In the genomic region with DNA sequence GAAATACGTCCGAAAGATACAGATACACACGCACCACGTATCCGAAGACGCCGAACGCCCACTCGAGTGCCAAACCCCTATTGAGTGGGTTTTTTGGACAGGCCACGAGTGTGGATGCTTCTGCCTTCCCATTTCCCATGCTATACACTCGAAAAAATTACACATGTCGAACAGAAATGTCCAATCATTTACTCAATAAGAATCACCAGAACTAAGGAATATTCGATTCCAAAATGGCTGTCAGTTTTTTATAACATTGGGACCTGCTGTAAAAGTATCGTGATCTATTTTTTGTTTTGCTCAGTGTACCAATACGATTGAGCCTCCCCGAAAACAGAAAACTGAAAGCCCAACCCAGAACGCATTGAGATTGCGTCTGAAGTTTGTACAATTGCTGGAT, we compare ENCODE assay signal across 1 fruit fly cellular context.
TF ChIP-seq lines count a peak whose summit lies in the region.

No protein-coding gene starts in this region.

TF ChIP-seq in whole organism, embryonic, 481 proteins besides CTCF, POLR2A, EP300 and RAD21 (continued from another document and continues in another):
- peak; percentile 65 for TF ChIP-seq Rfx (GFP tag; IDR thresholded peaks at IDR 0.05; lab: Robert Waterston, UW)
- TF ChIP-seq pros (GFP tag; optimal IDR thresholded peaks at IDR 0.05; lab: Kevin White, UChicago) = peak; percentile 0
- no peak for TF ChIP-seq CG13296 (GFP tag; optimal IDR thresholded peaks at IDR 0.05; lab: Kevin White, UChicago)
- TF ChIP-seq CG3726 (GFP tag; IDR thresholded peaks at IDR 0.05; lab: Robert Waterston, UW) = peak; percentile 32; the same call in 1 of the 3 replicates
- TF ChIP-seq CG31365 (tag; optimal IDR thresholded peaks at IDR 0.05; lab: Kevin White, UChicago) = peak; percentile 18
- peak; percentile 80 for TF ChIP-seq ac (GFP tag; optimal IDR thresholded peaks at IDR 0.05; lab: Kevin White, UChicago)
- TF ChIP-seq CG18011 (GFP tag; optimal IDR thresholded peaks at IDR 0.05; lab: Kevin White, UChicago) = no peak
- TF ChIP-seq sima (GFP tag; optimal IDR thresholded peaks at IDR 0.05; lab: Kevin White, UChicago) = no peak
- TF ChIP-seq gem (tag; optimal IDR thresholded peaks at IDR 0.05; lab: Kevin White, UChicago) = peak; percentile 88
- peak; percentile 33 for TF ChIP-seq gro (GFP tag; optimal IDR thresholded peaks at IDR 0.05; lab: Kevin White, UChicago)
- peak; percentile 50 for TF ChIP-seq odd (GFP tag; optimal IDR thresholded peaks at IDR 0.05; lab: Kevin White, UChicago)
- TF ChIP-seq CG34224 (GFP tag; IDR thresholded peaks at IDR 0.05; lab: Robert Waterston, UW; ENCODE audit: partially characterized antibody) = no peak
- TF ChIP-seq Atf3 (GFP tag; optimal IDR thresholded peaks at IDR 0.05; lab: Kevin White, UChicago) = peak; percentile 69
- peak; percentile 77 for TF ChIP-seq CG12219 (GFP tag; optimal IDR thresholded peaks at IDR 0.05; lab: Kevin White, UChicago)
- TF ChIP-seq H2.0 (GFP tag; IDR thresholded peaks at IDR 0.05; lab: Robert Waterston, UW) = peak; percentile 60
- TF ChIP-seq CG42726 (GFP tag; IDR thresholded peaks at IDR 0.05; lab: Robert Waterston, UW; ENCODE audit: partially characterized antibody) = no peak
- peak; percentile 8 for TF ChIP-seq CG2116 (GFP tag; optimal IDR thresholded peaks at IDR 0.05; lab: Kevin White, UChicago)
- TF ChIP-seq CG4404 (GFP tag; IDR thresholded peaks at IDR 0.05; lab: Robert Waterston, UW) = peak; percentile 60
- TF ChIP-seq gcm (GFP tag; optimal IDR thresholded peaks at IDR 0.05; lab: Kevin White, UChicago) = peak; percentile 69
- peak; percentile 87 for TF ChIP-seq CG11504 (tag; optimal IDR thresholded peaks at IDR 0.05; lab: Kevin White, UChicago)
- TF ChIP-seq CG14667 (GFP tag; IDR thresholded peaks at IDR 0.05; lab: Robert Waterston, UW) = peak; percentile 49; the same call in 1 of the 2 replicates
- no peak for TF ChIP-seq abd-A (tag; optimal IDR thresholded peaks at IDR 0.05; lab: Kevin White, UChicago)
- peak; percentile 75 for TF ChIP-seq lab (GFP tag; optimal IDR thresholded peaks at IDR 0.05; lab: Kevin White, UChicago)
- TF ChIP-seq gcm2 (GFP tag; optimal IDR thresholded peaks at IDR 0.05; lab: Kevin White, UChicago) = no peak
- TF ChIP-seq crol (GFP tag; IDR thresholded peaks at IDR 0.05; lab: Robert Waterston, UW) = no peak
- TF ChIP-seq CG4854 (GFP tag; optimal IDR thresholded peaks at IDR 0.05; lab: Kevin White, UChicago) = peak; percentile 72
- TF ChIP-seq CG1024 (GFP tag; IDR thresholded peaks at IDR 0.05; lab: Robert Waterston, UW) = peak; percentile 54
- TF ChIP-seq ase (GFP tag; IDR thresholded peaks at IDR 0.05; lab: Robert Waterston, UW) = peak; percentile 58; the same call in 1 of the 3 replicates
- TF ChIP-seq CG14014 (GFP tag; IDR thresholded peaks at IDR 0.05; lab: Robert Waterston, UW) = peak; percentile 52
- 0 out of 2 replicates have a peak, but pooled peaks have one; percentile 39 for TF ChIP-seq CG16779 (GFP tag; IDR thresholded peaks at IDR 0.05; lab: Robert Waterston, UW)
- peak; percentile 59 for TF ChIP-seq Usf (GFP tag; optimal IDR thresholded peaks at IDR 0.05; lab: Kevin White, UChicago)
- TF ChIP-seq CG18619 (GFP tag; optimal IDR thresholded peaks at IDR 0.05; lab: Kevin White, UChicago) = peak; percentile 56
- TF ChIP-seq CG31441 (GFP tag; IDR thresholded peaks at IDR 0.05; lab: Robert Waterston, UW) = peak; percentile 85
- TF ChIP-seq CG15696 (tag; optimal IDR thresholded peaks at IDR 0.05; lab: Kevin White, UChicago) = peak; percentile 76
- TF ChIP-seq Dek (tag; optimal IDR thresholded peaks at IDR 0.05; lab: Kevin White, UChicago) = peak; percentile 39
- peak; percentile 65 for TF ChIP-seq tap (tag; optimal IDR thresholded peaks at IDR 0.05; lab: Kevin White, UChicago)
- peak; percentile 43 for TF ChIP-seq BtbVII (GFP tag; optimal IDR thresholded peaks at IDR 0.05; lab: Kevin White, UChicago)
- TF ChIP-seq Vsx1 (GFP tag; optimal IDR thresholded peaks at IDR 0.05; lab: Kevin White, UChicago) = peak; percentile 68
- TF ChIP-seq Ada2b (GFP tag; IDR thresholded peaks at IDR 0.05; lab: Robert Waterston, UW) = peak; percentile 73
- TF ChIP-seq CG8478 (optimal IDR thresholded peaks at IDR 0.05; lab: Kevin White, UChicago) = no peak
- TF ChIP-seq schlank (tag; optimal IDR thresholded peaks at IDR 0.05; lab: Kevin White, UChicago) = peak; percentile 52
- peak; percentile 22 for TF ChIP-seq CG15514 (GFP tag; optimal IDR thresholded peaks at IDR 0.05; lab: Kevin White, UChicago)
- TF ChIP-seq D (optimal IDR thresholded peaks at IDR 0.05; lab: Kevin White, UChicago) = no peak
- TF ChIP-seq D (GFP tag; optimal IDR thresholded peaks at IDR 0.05; lab: Kevin White, UChicago) = peak; percentile 74
- TF ChIP-seq twi (tag; optimal IDR thresholded peaks at IDR 0.05; lab: Kevin White, UChicago) = peak; percentile 62
- TF ChIP-seq aop (GFP tag; IDR thresholded peaks at IDR 0.05; lab: Robert Waterston, UW) = no peak
- peak; percentile 74; the same call in 2 of the 3 replicates for TF ChIP-seq Optix (GFP tag; IDR thresholded peaks at IDR 0.05; lab: Robert Waterston, UW)
- TF ChIP-seq cad (GFP tag; optimal IDR thresholded peaks at IDR 0.05; lab: Kevin White, UChicago) = no peak
- no peak for TF ChIP-seq Adf1 (GFP tag; IDR thresholded peaks at IDR 0.05; lab: Robert Waterston, UW)
- peak; percentile 83 for TF ChIP-seq CG8089 (GFP tag; optimal IDR thresholded peaks at IDR 0.05; lab: Kevin White, UChicago)
- peak; percentile 60 for TF ChIP-seq CG1529 (GFP tag; optimal IDR thresholded peaks at IDR 0.05; lab: Kevin White, UChicago)
- TF ChIP-seq p53 (GFP tag; optimal IDR thresholded peaks at IDR 0.05; lab: Kevin White, UChicago) = peak; percentile 65
- peak; percentile 56 for TF ChIP-seq CG4360 (GFP tag; IDR thresholded peaks at IDR 0.05; lab: Robert Waterston, UW)
- TF ChIP-seq lbe (GFP tag; optimal IDR thresholded peaks at IDR 0.05; lab: Kevin White, UChicago) = peak; percentile 38
- TF ChIP-seq klu (GFP tag; IDR thresholded peaks at IDR 0.05; lab: Robert Waterston, UW) = no peak
- peak; percentile 44 for TF ChIP-seq CG3847 (GFP tag; IDR thresholded peaks at IDR 0.05; lab: Robert Waterston, UW)
- peak; percentile 7 for TF ChIP-seq Fer2 (tag; optimal IDR thresholded peaks at IDR 0.05; lab: Kevin White, UChicago)
- no peak for TF ChIP-seq CG13894 (tag; optimal IDR thresholded peaks at IDR 0.05; lab: Kevin White, UChicago)
- TF ChIP-seq CG15011 (GFP tag; optimal IDR thresholded peaks at IDR 0.05; lab: Kevin White, UChicago) = peak; percentile 37
- TF ChIP-seq Side (GFP tag; optimal IDR thresholded peaks at IDR 0.05; lab: Kevin White, UChicago) = peak; percentile 84
- TF ChIP-seq dmrt99B (tag; optimal IDR thresholded peaks at IDR 0.05; lab: Kevin White, UChicago) = peak; percentile 77
- peak; percentile 67 for TF ChIP-seq CG4282 (GFP tag; optimal IDR thresholded peaks at IDR 0.05; lab: Kevin White, UChicago)
- no peak for TF ChIP-seq pita (GFP tag; optimal IDR thresholded peaks at IDR 0.05; lab: Kevin White, UChicago)
- TF ChIP-seq CG7745 (tag; optimal IDR thresholded peaks at IDR 0.05; lab: Kevin White, UChicago) = no peak
- TF ChIP-seq pb (GFP tag; optimal IDR thresholded peaks at IDR 0.05; lab: Kevin White, UChicago) = peak; percentile 73
- peak; percentile 73 for TF ChIP-seq ATbp (GFP tag; optimal IDR thresholded peaks at IDR 0.05; lab: Kevin White, UChicago)
- no peak for TF ChIP-seq CG34376 (GFP tag; optimal IDR thresholded peaks at IDR 0.05; lab: Kevin White, UChicago)
- TF ChIP-seq CG8290 (GFP tag; optimal IDR thresholded peaks at IDR 0.05; lab: Kevin White, UChicago) = peak; percentile 63
- TF ChIP-seq CG8290 (tag; optimal IDR thresholded peaks at IDR 0.05; lab: Kevin White, UChicago) = peak in 1 of 2 experiments; percentile 75
- TF ChIP-seq al (GFP tag; IDR thresholded peaks at IDR 0.05; lab: Robert Waterston, UW) = no peak
- TF ChIP-seq CG6254 (GFP tag; optimal IDR thresholded peaks at IDR 0.05; lab: Kevin White, UChicago) = peak; percentile 84
- TF ChIP-seq Hmx (GFP tag; optimal IDR thresholded peaks at IDR 0.05; lab: Kevin White, UChicago) = no peak
- TF ChIP-seq sob (GFP tag; IDR thresholded peaks at IDR 0.05; lab: Robert Waterston, UW) = peak; percentile 50; the same call in 1 of the 2 replicates
- TF ChIP-seq stc (GFP tag; IDR thresholded peaks at IDR 0.05; lab: Robert Waterston, UW) = peak; percentile 61
- peak; percentile 67 for TF ChIP-seq tio (GFP tag; optimal IDR thresholded peaks at IDR 0.05; lab: Kevin White, UChicago)
- TF ChIP-seq bcd (GFP tag; optimal IDR thresholded peaks at IDR 0.05; lab: Kevin White, UChicago) = peak; percentile 73
- TF ChIP-seq CG10147 (GFP tag; optimal IDR thresholded peaks at IDR 0.05; lab: Kevin White, UChicago) = peak; percentile 72
- peak; percentile 34; the same call in 1 of the 2 replicates for TF ChIP-seq E2f2 (GFP tag; IDR thresholded peaks at IDR 0.05; lab: Robert Waterston, UW)
- no peak for TF ChIP-seq Scr (GFP tag; IDR thresholded peaks at IDR 0.05; lab: Robert Waterston, UW; ENCODE audit: partially characterized antibody)
- TF ChIP-seq trem (tag; optimal IDR thresholded peaks at IDR 0.05; lab: Kevin White, UChicago) = peak; percentile 84
- TF ChIP-seq CG33213 (GFP tag; optimal IDR thresholded peaks at IDR 0.05; lab: Kevin White, UChicago) = peak; percentile 79
- peak; percentile 83 to 88 for TF ChIP-seq dpn (GFP tag; optimal IDR thresholded peaks at IDR 0.05; lab: Kevin White, UChicago)
- TF ChIP-seq CG10565 (GFP tag; optimal IDR thresholded peaks at IDR 0.05; lab: Kevin White, UChicago) = peak; percentile 15
- peak; percentile 38 for TF ChIP-seq CG6683 (GFP tag; optimal IDR thresholded peaks at IDR 0.05; lab: Kevin White, UChicago)
- TF ChIP-seq zen2 (GFP tag; IDR thresholded peaks at IDR 0.05; lab: Robert Waterston, UW; ENCODE audit: partially characterized antibody) = no peak
- peak; percentile 57 for TF ChIP-seq Kr (GFP tag; optimal IDR thresholded peaks at IDR 0.05; lab: Kevin White, UChicago)
- peak; percentile 84 for TF ChIP-seq Six4 (GFP tag; optimal IDR thresholded peaks at IDR 0.05; lab: Kevin White, UChicago)
- TF ChIP-seq CG10366 (GFP tag; IDR thresholded peaks at IDR 0.05; lab: Robert Waterston, UW) = peak; percentile 73
- TF ChIP-seq Fer3 (tag; optimal IDR thresholded peaks at IDR 0.05; lab: Kevin White, UChicago) = peak; percentile 58
- peak; percentile 54 for TF ChIP-seq CG1233 (GFP tag; optimal IDR thresholded peaks at IDR 0.05; lab: Kevin White, UChicago)
- TF ChIP-seq Chrac-16 (GFP tag; optimal IDR thresholded peaks at IDR 0.05; lab: Kevin White, UChicago) = peak; percentile 74
- TF ChIP-seq Oaz (GFP tag; IDR thresholded peaks at IDR 0.05; lab: Robert Waterston, UW) = no peak
- no peak for TF ChIP-seq ham (GFP tag; IDR thresholded peaks at IDR 0.05; lab: Robert Waterston, UW)
- peak; percentile 64 for TF ChIP-seq CG18599 (GFP tag; optimal IDR thresholded peaks at IDR 0.05; lab: Kevin White, UChicago)
- peak; percentile 90 for TF ChIP-seq pum (GFP tag; optimal IDR thresholded peaks at IDR 0.05; lab: Kevin White, UChicago)
- no peak for TF ChIP-seq CG30020 (tag; optimal IDR thresholded peaks at IDR 0.05; lab: Kevin White, UChicago)
- TF ChIP-seq nerfin-1 (tag; optimal IDR thresholded peaks at IDR 0.05; lab: Kevin White, UChicago) = peak; percentile 67
- peak; percentile 33; the same call in 1 of the 2 replicates for TF ChIP-seq ap (GFP tag; IDR thresholded peaks at IDR 0.05; lab: Robert Waterston, UW)
- peak; percentile 59; the same call in 2 of the 4 replicates for TF ChIP-seq Gug (GFP tag; IDR thresholded peaks at IDR 0.05; lab: Robert Waterston, UW)
- peak; percentile 60 for TF ChIP-seq Sox100B (GFP tag; optimal IDR thresholded peaks at IDR 0.05; lab: Kevin White, UChicago)
- TF ChIP-seq MTF-1 (GFP tag; optimal IDR thresholded peaks at IDR 0.05; lab: Kevin White, UChicago; ENCODE audit: borderline replicate concordance) = peak; percentile 73
- no peak for TF ChIP-seq Dfd (GFP tag; optimal IDR thresholded peaks at IDR 0.05; lab: Kevin White, UChicago)
- no peak for TF ChIP-seq CG17912 (GFP tag; optimal IDR thresholded peaks at IDR 0.05; lab: Kevin White, UChicago)
- TF ChIP-seq dm (GFP tag; optimal IDR thresholded peaks at IDR 0.05; lab: Kevin White, UChicago) = peak; percentile 79
- peak; percentile 41; the same call in 1 of the 3 replicates for TF ChIP-seq CG34422 (GFP tag; IDR thresholded peaks at IDR 0.05; lab: Robert Waterston, UW)
- peak; percentile 84 for TF ChIP-seq tin (GFP tag; optimal IDR thresholded peaks at IDR 0.05; lab: Kevin White, UChicago)
- peak; percentile 66 for TF ChIP-seq Elba2 (GFP tag; optimal IDR thresholded peaks at IDR 0.05; lab: Kevin White, UChicago)
- no peak for TF ChIP-seq ftz-f1 (GFP tag; optimal IDR thresholded peaks at IDR 0.05; lab: Kevin White, UChicago)
- TF ChIP-seq fd64A (GFP tag; optimal IDR thresholded peaks at IDR 0.05; lab: Kevin White, UChicago) = peak; percentile 68
- TF ChIP-seq trh (GFP tag; optimal IDR thresholded peaks at IDR 0.05; lab: Kevin White, UChicago) = peak; percentile 52
- TF ChIP-seq CG8944 (GFP tag; optimal IDR thresholded peaks at IDR 0.05; lab: Kevin White, UChicago) = peak; percentile 66
- peak; percentile 80 for TF ChIP-seq CG17361 (GFP tag; IDR thresholded peaks at IDR 0.05; lab: Robert Waterston, UW)
- no peak for TF ChIP-seq CG5953 (GFP tag; IDR thresholded peaks at IDR 0.05; lab: Robert Waterston, UW)
- TF ChIP-seq exex (tag; optimal IDR thresholded peaks at IDR 0.05; lab: Kevin White, UChicago) = no peak
- no peak for TF ChIP-seq Gsc (GFP tag; IDR thresholded peaks at IDR 0.05; lab: Robert Waterston, UW)
- TF ChIP-seq scrt (GFP tag; optimal IDR thresholded peaks at IDR 0.05; lab: Kevin White, UChicago) = peak; percentile 34
- TF ChIP-seq CG11723 (GFP tag; optimal IDR thresholded peaks at IDR 0.05; lab: Kevin White, UChicago) = peak; percentile 59
- no peak for TF ChIP-seq amos (GFP tag; IDR thresholded peaks at IDR 0.05; lab: Robert Waterston, UW; ENCODE audit: partially characterized antibody)
- TF ChIP-seq CHES-1-like (GFP tag; optimal IDR thresholded peaks at IDR 0.05; lab: Kevin White, UChicago) = peak; percentile 62
- TF ChIP-seq sisA (GFP tag; IDR thresholded peaks at IDR 0.05; lab: Robert Waterston, UW) = peak; percentile 73
- TF ChIP-seq Pdp1 (GFP tag; optimal IDR thresholded peaks at IDR 0.05; lab: Kevin White, UChicago) = peak; percentile 81 to 83
- peak; percentile 80 for TF ChIP-seq fd96Cb (tag; optimal IDR thresholded peaks at IDR 0.05; lab: Kevin White, UChicago)
- peak; percentile 77 for TF ChIP-seq Atf-2 (GFP tag; optimal IDR thresholded peaks at IDR 0.05; lab: Kevin White, UChicago)
- no peak for TF ChIP-seq CG16813 (GFP tag; IDR thresholded peaks at IDR 0.05; lab: Robert Waterston, UW; ENCODE audit: partially characterized antibody)
- peak; percentile 75 for TF ChIP-seq CG10267 (tag; optimal IDR thresholded peaks at IDR 0.05; lab: Kevin White, UChicago)
- TF ChIP-seq CG17385 (GFP tag; optimal IDR thresholded peaks at IDR 0.05; lab: Kevin White, UChicago) = peak; percentile 42
